Worm (Caenorhabditis elegans) whole organism, L4 larva: ENCODE data around the gene saeg-2.

ENCODE experiments used
- R02D3.7 ChIP-seq: fragments of 150-350 bp; sonication (generic microtip); optimal IDR thresholded peaks from 3 replicates; lab custom pipeline; 2014; ENCODE audit warnings: missing biosample characterization, missing genetic modification characterization
- hlh-30 ChIP-seq: sonication (generic microtip); optimal IDR thresholded peaks from 2 replicates; lab custom pipeline; 2017; ENCODE audit warnings: antibody characterized with exemption, mild to moderate bottlenecking, missing genetic modification characterization, missing compliant biosample characterization; ENCODE audit not compliant: insufficient read depth
- nhr-76 ChIP-seq: fragments of 150-350 bp; optimal IDR thresholded peaks from 2 replicates; lab custom pipeline; 2014; ENCODE audit warnings: missing biosample characterization, missing genetic modification characterization

DNA sequence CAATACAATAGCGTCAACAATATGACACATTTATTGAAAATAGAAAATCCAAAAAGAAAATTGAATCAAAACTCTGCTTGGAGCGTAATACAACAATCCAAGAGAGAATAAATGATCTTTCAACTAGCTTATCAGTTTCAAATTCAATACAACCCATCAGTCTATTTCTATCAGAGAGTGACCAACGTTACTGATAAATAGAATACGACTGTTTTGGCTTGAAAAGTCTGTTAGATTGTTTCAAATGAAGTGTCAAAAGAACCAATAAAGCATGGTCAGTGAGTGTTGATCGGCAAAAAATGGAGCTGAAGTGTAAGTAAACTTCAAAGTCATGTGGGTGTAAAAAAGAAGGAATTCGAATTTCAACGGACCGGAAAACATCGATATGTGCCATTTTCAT is 2.5 kb upstream of the saeg-2 start:
- no peak for TF ChIP-seq R02D3.7 (tag; lab: Kevin White, UChicago)
- TF ChIP-seq nhr-76 (tag; lab: Kevin White, UChicago): no peak
- no peak for TF ChIP-seq hlh-30 (tag; lab: Kevin White, UChicago)
